Worm (Caenorhabditis elegans) whole organism, young adult: ENCODE results near the gene F38A5.22.
"Not testable (repeated sequence)": the region's sequence is repeated elsewhere in the genome, so short reads cannot be mapped to it uniquely, and the experiment has no call there.

Experiments
- B0336.3 ChIP-seq: fragments of 200-800 bp; sonication (Bioruptor generic); IDR thresholded peaks from 2 replicates; pipeline ENCODE4 v1.3.6; 2022; ENCODE audit warnings: missing genetic modification characterization, missing compliant biosample characterization
- F39B2.1 ChIP-seq: fragments of 200-800 bp; sonication (Bioruptor generic); IDR thresholded peaks from 2 replicates; pipeline ENCODE4 v1.3.6; 2022; ENCODE audit warnings: missing genetic modification reagents, missing genetic modification characterization, missing compliant biosample characterization
- Y79H2A.3 ChIP-seq: fragments of 200-800 bp; sonication (Bioruptor generic); conservative IDR thresholded peaks from 2 replicates; pipeline ENCODE4 v1.3.6; 2022; ENCODE audit warnings: missing genetic modification reagents, missing genetic modification characterization, missing compliant biosample characterization
- bed-2 ChIP-seq: fragments of 200-800 bp; sonication (Bioruptor generic); IDR thresholded peaks from 2 replicates; pipeline ENCODE4 v1.3.6; 2022; ENCODE audit warnings: missing genetic modification reagents, missing genetic modification characterization, missing compliant biosample characterization
- ccch-3 ChIP-seq: fragments of 200-800 bp; sonication (Bioruptor generic); optimal IDR thresholded peaks from 2 replicates; lab custom pipeline; 2018; ENCODE audit warnings: mild to moderate bottlenecking, missing genetic modification characterization, missing compliant biosample characterization
- cebp-2 ChIP-seq: fragments of 200-800 bp; sonication (Bioruptor generic); IDR thresholded peaks from 2 replicates; pipeline ENCODE4 v1.3.6; 2022; ENCODE audit warnings: missing genetic modification characterization, missing compliant biosample characterization
- chd-7 ChIP-seq: sonication (generic microtip); optimal IDR thresholded peaks from 2 replicates; lab custom pipeline; 2016; ENCODE audit warnings: mild to moderate bottlenecking, missing genetic modification characterization, moderate library complexity, missing compliant biosample characterization
- dpff-1 ChIP-seq: sonication (generic microtip); optimal IDR thresholded peaks from 2 replicates; lab custom pipeline; 2017; ENCODE audit warnings: mild to moderate bottlenecking, missing genetic modification characterization, missing compliant biosample characterization
- egl-44 ChIP-seq: fragments of 200-800 bp; sonication (Bioruptor generic); IDR thresholded peaks from 2 replicates; pipeline ENCODE4 v1.3.6; 2022; ENCODE audit warnings: missing genetic modification reagents, missing genetic modification characterization, missing compliant biosample characterization
- ekl-4 ChIP-seq: fragments of 200-800 bp; sonication (Bioruptor generic); IDR thresholded peaks from 2 replicates; pipeline ENCODE4 v1.3.6; 2022; ENCODE audit warnings: missing genetic modification reagents, missing genetic modification characterization, missing compliant biosample characterization
- him-1 ChIP-seq: sonication (generic microtip); optimal IDR thresholded peaks from 2 replicates; lab custom pipeline; 2016; ENCODE audit warnings: missing genotype, missing genetic modification reagents, missing genetic modification characterization, missing compliant biosample characterization
- hmg-1.2 ChIP-seq: fragments of 200-800 bp; sonication (Bioruptor generic); IDR thresholded peaks from 2 replicates; pipeline ENCODE4 v1.3.6; 2022; ENCODE audit warnings: missing genetic modification reagents, missing genetic modification characterization, missing compliant biosample characterization
- hrde-1 ChIP-seq: sonication (generic microtip); optimal IDR thresholded peaks from 2 replicates; lab custom pipeline; 2016; ENCODE audit warnings: missing genetic modification characterization, mild to moderate bottlenecking, missing compliant biosample characterization, moderate library complexity, missing genotype, missing genetic modification reagents, borderline replicate concordance
- hsf-1 ChIP-seq: fragments of 200-800 bp; sonication (Bioruptor generic); IDR thresholded peaks from 2 replicates; pipeline ENCODE4 v1.3.6; 2022; ENCODE audit warnings: missing genetic modification reagents, missing genetic modification characterization, missing compliant biosample characterization
- lin-26 ChIP-seq: fragments of 200-800 bp; sonication (Bioruptor generic); IDR thresholded peaks from 2 replicates; pipeline ENCODE4 v1.3.6; 2022; ENCODE audit warnings: missing genetic modification reagents, missing genetic modification characterization, missing compliant biosample characterization
- lin-35 ChIP-seq, 3 experiments: fragments of 150-350 bp in 2 of 3; sonication (generic microtip) in 1 of 3; optimal IDR thresholded peaks; 2 replicates each; lab custom pipeline; 2014 to 2018; ENCODE audit warnings: missing biosample characterization in 3 of 3, missing genetic modification characterization in 3 of 3, missing genetic modification reagents in 3 of 3
- lin-54 ChIP-seq: fragments of 200-800 bp; sonication (Bioruptor generic); optimal IDR thresholded peaks from 2 replicates; lab custom pipeline; 2018; ENCODE audit warnings: mild to moderate bottlenecking, missing genetic modification characterization, missing compliant biosample characterization
- lsl-1 ChIP-seq: fragments of 200-800 bp; sonication (Bioruptor generic); optimal IDR thresholded peaks from 2 replicates; lab custom pipeline; 2018; ENCODE audit warnings: mild to moderate bottlenecking, missing genetic modification characterization, moderate library complexity, missing compliant biosample characterization
- lsy-27 ChIP-seq: sonication (generic microtip); optimal IDR thresholded peaks from 2 replicates; lab custom pipeline; 2017; ENCODE audit warnings: missing genetic modification characterization, mild to moderate bottlenecking, missing compliant biosample characterization, antibody characterized with exemption, missing genotype, borderline replicate concordance; ENCODE audit not compliant: insufficient read depth
- madf-3 ChIP-seq: fragments of 200-800 bp; sonication (Bioruptor generic); IDR thresholded peaks from 2 replicates; pipeline ENCODE4 v1.3.6; 2022; ENCODE audit warnings: missing genetic modification reagents, missing genetic modification characterization, missing compliant biosample characterization
- madf-6 ChIP-seq: fragments of 200-800 bp; sonication (Bioruptor generic); IDR thresholded peaks from 2 replicates; pipeline ENCODE4 v1.3.6; 2022; ENCODE audit warnings: missing genetic modification reagents, missing genetic modification characterization, missing compliant biosample characterization
- mel-28 ChIP-seq: sonication (generic microtip); optimal IDR thresholded peaks from 2 replicates; lab custom pipeline; 2016; ENCODE audit warnings: borderline replicate concordance, mild to moderate bottlenecking, missing genetic modification characterization, missing compliant biosample characterization
- mxl-1 ChIP-seq: sonication (generic microtip); optimal IDR thresholded peaks from 2 replicates; lab custom pipeline; 2016; ENCODE audit warnings: missing genetic modification characterization, missing compliant biosample characterization
- nfya-2 ChIP-seq: fragments of 200-800 bp; sonication (Bioruptor generic); IDR thresholded peaks from 2 replicates; pipeline ENCODE4 v1.3.6; 2022; ENCODE audit warnings: missing genetic modification reagents, missing genetic modification characterization, missing compliant biosample characterization
- nhr-80 ChIP-seq: sonication (generic microtip); optimal IDR thresholded peaks from 2 replicates; lab custom pipeline; 2016; ENCODE audit warnings: missing genetic modification characterization, missing compliant biosample characterization
- pbrm-1 ChIP-seq: fragments of 200-800 bp; sonication (Bioruptor generic); IDR thresholded peaks from 2 replicates; pipeline ENCODE4 v1.3.6; 2022; ENCODE audit warnings: missing genetic modification reagents, missing genetic modification characterization, missing compliant biosample characterization
- rcor-1 ChIP-seq: fragments of 200-800 bp; sonication (Bioruptor generic); IDR thresholded peaks from 2 replicates; pipeline ENCODE4 v1.3.6; 2022; ENCODE audit warnings: missing genetic modification reagents, missing genetic modification characterization, missing compliant biosample characterization
- rec-8 ChIP-seq, 2 experiments: sonication (generic microtip); optimal IDR thresholded peaks; 2 replicates each; lab custom pipeline; 2016; ENCODE audit warnings: mild to moderate bottlenecking in 2 of 2, missing genetic modification characterization in 2 of 2, missing genetic modification reagents in 2 of 2, missing genotype in 2 of 2, missing biosample characterization in 1 of 2, missing compliant biosample characterization in 1 of 2, moderate library complexity in 1 of 2
- snpc-3.4 ChIP-seq: sonication (generic microtip); optimal IDR thresholded peaks from 2 replicates; lab custom pipeline; 2017; ENCODE audit warnings: missing genetic modification characterization, mild to moderate bottlenecking, missing compliant biosample characterization, antibody characterized with exemption, moderate library complexity, missing genotype, missing genetic modification reagents
- snpc-4 ChIP-seq, 5 experiments: fragments of 150-350 bp in 1 of 5; sonication (generic microtip) in 4 of 5; optimal IDR thresholded peaks; 2 replicates each; lab custom pipeline; 2014 to 2018; ENCODE audit warnings: missing genetic modification characterization in 5 of 5, missing biosample characterization in 3 of 5, antibody characterized with exemption in 2 of 5, mild to moderate bottlenecking in 2 of 5, missing compliant biosample characterization in 2 of 5, missing genotype in 2 of 5, moderate library complexity in 2 of 5, missing genetic modification reagents in 1 of 5
- tbp1 ChIP-seq: fragments of 200-800 bp; sonication (Bioruptor generic); optimal IDR thresholded peaks from 2 replicates; lab custom pipeline; 2018; ENCODE audit warnings: mild to moderate bottlenecking, missing genetic modification characterization, missing compliant biosample characterization
- unc-130 ChIP-seq: sonication (generic microtip); optimal IDR thresholded peaks from 2 replicates; lab custom pipeline; 2016; ENCODE audit warnings: missing genetic modification reagents, missing genetic modification characterization, missing compliant biosample characterization
- zfh-2 ChIP-seq: fragments of 200-800 bp; sonication (Bioruptor generic); conservative IDR thresholded peaks from 2 replicates; pipeline ENCODE4 v1.3.6; 2022; ENCODE audit warnings: missing genetic modification reagents, missing genetic modification characterization, missing compliant biosample characterization
- ztf-28 ChIP-seq: fragments of 200-800 bp; sonication (Bioruptor generic); IDR thresholded peaks from 2 replicates; pipeline ENCODE4 v1.3.6; 2022; ENCODE audit warnings: missing genetic modification reagents, missing genetic modification characterization, missing compliant biosample characterization
- ztf-3 ChIP-seq: fragments of 200-800 bp; sonication (Bioruptor generic); optimal IDR thresholded peaks from 2 replicates; lab custom pipeline; 2018; ENCODE audit warnings: mild to moderate bottlenecking, missing genetic modification characterization, missing compliant biosample characterization

Gene F38A5.22

DNA sequence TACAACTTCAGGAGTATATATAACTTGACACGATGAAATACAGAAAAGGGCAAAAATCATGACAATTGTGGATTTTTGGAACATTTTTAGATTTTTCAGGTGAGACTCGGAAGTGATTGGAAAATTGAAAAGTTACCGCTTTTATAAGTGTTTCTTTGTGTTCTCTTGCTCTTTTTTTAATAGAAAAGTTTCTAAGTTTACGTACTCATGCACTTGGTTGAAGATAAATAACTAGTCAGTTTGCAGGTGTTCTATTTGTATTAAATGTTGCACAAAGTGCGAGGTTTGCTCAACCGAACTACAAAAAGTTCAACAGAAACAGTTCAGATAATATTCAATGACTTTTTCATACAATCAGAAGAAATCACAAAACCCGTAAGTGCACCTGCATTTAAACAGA, 869 bp downstream of the F38A5.22 start, which contains the start of gene nspb-3:
Gene nspb-3 (minus strand): TSS at position 101 of the 400 bp plus-strand sequence.
- TF ChIP-seq unc-130 (GFP tag; lab: Kevin White, UChicago); chd-7 (tag; lab: Kevin White, UChicago); lsy-27 (tag; lab: Kevin White, UChicago): not testable (repeated sequence)

DNA sequence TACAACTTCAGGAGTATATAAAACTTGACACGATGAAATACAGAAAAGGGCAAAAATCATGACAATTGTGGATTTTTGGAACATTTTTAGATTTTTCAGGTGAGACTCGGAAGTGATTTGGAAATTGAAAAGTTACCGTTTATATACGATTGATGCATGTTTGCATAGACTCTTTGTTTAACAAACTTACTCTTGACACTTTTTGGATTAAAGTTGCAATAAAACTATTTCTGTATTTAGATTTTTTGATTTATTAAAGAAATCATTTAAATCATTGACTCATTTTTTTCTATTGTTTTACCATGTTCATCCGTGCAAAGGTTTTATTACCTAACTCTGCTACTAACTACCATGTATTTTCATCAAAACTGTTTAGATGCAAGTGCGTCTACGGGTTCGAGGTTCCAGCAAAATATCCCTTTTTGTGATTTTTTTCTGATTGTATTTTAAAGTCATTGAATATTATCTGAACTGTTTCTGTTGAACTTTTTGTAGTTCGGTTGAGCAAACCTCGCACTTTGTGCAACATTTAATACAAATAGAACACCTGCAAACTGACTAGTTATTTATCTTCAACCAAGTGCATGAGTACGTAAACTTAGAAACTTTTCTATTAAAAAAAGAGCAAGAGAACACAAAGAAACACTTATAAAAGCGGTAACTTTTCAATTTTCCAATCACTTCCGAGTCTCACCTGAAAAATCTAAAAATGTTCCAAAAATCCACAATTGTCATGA, 4.6 kb downstream of the F38A5.22 start, which contains the start of the genes nspb-1 and nspb-2:
Gene nspb-1 (minus strand): TSS at position 101 of the 737 bp plus-strand sequence.
Gene nspb-2 (plus strand): TSS at position 687 of the 737 bp plus-strand sequence.
- TF ChIP-seq nfya-2 (GFP tag; lab: Robert Waterston, UW); cebp-2 (GFP tag; lab: Robert Waterston, UW); ztf-3 (GFP tag; lab: Kevin White, UChicago): not testable (repeated sequence)
- TF ChIP-seq, all 124 proteins: peak for 0; not testable (repeated sequence) for 124

DNA sequence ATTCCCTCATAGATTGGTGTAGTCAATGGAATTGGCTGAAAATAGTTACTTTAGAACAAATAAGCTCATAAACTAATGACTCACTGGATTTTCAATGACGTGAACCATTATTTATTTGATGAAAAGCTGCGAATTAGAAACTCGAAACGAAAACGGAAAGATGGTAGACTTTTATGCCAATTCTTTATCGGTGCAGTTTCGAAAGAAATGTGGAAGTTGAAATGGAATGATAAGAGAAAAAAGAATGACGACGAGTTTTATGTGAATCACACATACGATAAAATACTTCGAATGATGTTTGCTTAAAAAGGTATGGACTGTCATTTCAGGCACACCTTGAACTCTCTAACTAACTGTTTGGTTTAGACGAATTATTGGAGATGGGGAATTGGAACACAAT, 5.7 kb downstream of the F38A5.22 start, which contains the start of the genes lec-11 and irld-7:
Gene lec-11 (minus strand): TSS at position 126 of the 400 bp plus-strand sequence.
Gene irld-7 (plus strand): TSS at position 332 of the 400 bp plus-strand sequence.
- TF ChIP-seq pbrm-1 (GFP tag; lab: Robert Waterston, UW) = no peak
- TF ChIP-seq nhr-80 (tag; lab: Kevin White, UChicago) = peak; percentile 69

DNA sequence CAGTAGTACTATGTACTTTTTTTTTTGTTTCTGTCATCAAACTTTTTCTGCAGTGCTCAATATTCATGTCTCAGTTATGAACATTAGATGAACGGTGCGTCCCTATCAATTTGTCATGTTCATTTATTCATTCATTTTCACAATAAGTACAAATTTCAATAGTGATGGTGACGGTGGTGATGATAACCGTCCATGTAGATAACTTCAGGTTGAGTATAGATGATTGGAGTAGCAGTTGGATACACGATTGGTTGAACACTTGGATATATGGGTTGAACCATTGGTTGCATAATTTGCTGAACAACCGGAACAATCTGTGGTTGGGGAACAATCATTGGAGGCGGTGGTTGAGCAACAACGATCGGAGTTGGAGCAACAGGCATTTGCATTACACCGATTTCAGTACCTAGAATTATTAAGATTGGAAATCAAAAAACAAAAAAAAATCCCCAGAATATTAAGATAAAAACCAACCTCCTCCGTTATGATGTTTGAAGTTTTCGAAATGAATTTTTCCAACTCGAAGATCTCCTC, 7.6 kb downstream of the F38A5.22 start:
- TF ChIP-seq hrde-1 (tag; lab: Kevin White, UChicago) (peak; percentile 65), egl-44 (GFP tag; lab: Robert Waterston, UW) (no peak), hsf-1 (GFP tag; lab: Robert Waterston, UW) (no peak), bed-2 (GFP tag; lab: Robert Waterston, UW) (no peak), madf-3 (0 out of 2 replicates have a peak, but pooled peaks have one; percentile 45), B0336.3 (GFP tag; lab: Robert Waterston, UW) (peak; percentile 51; the same call in 1 of the 2 replicates), hmg-1.2 (GFP tag; lab: Robert Waterston, UW) (0 out of 2 replicates have a peak, but pooled peaks have one; percentile 7), dpff-1 (tag; lab: Kevin White, UChicago) (peak; percentile 14), lin-35 (GFP tag; optimal IDR thresholded peaks at IDR 0.05; lab: Kevin White, UChicago) (peak in 1 of 3 experiments; percentile 21), zfh-2 (no peak), nfya-2 (GFP tag; lab: Robert Waterston, UW) (no peak), ekl-4 (GFP tag; lab: Robert Waterston, UW) (no peak), lin-26 (0 out of 2 replicates have a peak, but pooled peaks have one; percentile 51), snpc-4 (GFP tag; optimal IDR thresholded peaks at IDR 0.05; lab: Kevin White, UChicago) (no peak), snpc-4 (tag; optimal IDR thresholded peaks at IDR 0.05; lab: Kevin White, UChicago) (peak in 1 of 4 experiments; percentile 61), him-1 (tag; lab: Kevin White, UChicago) (no peak), madf-6 (GFP tag; lab: Robert Waterston, UW) (0 out of 2 replicates have a peak, but pooled peaks have one; percentile 32), lsl-1 (no peak), mxl-1 (tag; lab: Kevin White, UChicago) (no peak)

DNA sequence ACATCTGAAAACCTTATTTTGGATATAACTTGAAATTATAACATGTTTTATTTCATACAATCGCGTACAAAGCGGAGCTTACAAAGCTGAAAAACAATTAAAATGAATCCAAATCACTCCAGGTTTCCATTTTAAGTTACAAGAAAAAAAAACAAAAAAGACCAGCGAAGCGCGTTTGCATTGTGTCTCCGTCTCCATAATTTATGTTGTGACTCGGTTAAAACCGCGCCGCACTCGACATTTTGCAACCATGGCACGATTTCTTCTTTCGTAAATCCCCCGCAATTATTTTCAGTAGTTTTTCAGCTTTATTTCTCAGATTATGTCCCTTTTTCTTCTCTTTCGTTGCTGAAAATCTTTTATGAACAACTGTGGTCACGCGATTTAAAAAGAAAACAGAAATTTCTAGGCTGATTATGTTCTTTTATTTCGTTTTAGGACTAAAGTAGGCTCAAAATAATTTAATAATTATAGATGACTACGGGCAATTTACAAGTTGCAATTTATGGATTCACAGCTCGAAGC, 10.3 kb downstream of the F38A5.22 start, which contains the start of the genes F38A5.2 and dnj-11:
Gene F38A5.2 (minus strand): TSS at position 4 of the 525 bp plus-strand sequence.
Gene dnj-11 (plus strand): TSS at position 475 of the 525 bp plus-strand sequence.
- TF ChIP-seq tbp1 (peak; percentile 49), rcor-1 (GFP tag; lab: Robert Waterston, UW) (peak; percentile 38; the same call in 1 of the 2 replicates), snpc-3.4 (tag; lab: Kevin White, UChicago) (no peak), ztf-3 (GFP tag; lab: Kevin White, UChicago) (no peak), B0336.3 (GFP tag; lab: Robert Waterston, UW) (no peak), Y79H2A.3 (no peak), ccch-3 (GFP tag; lab: Kevin White, UChicago) (no peak), zfh-2 (no peak), rec-8 (tag; optimal IDR thresholded peaks at IDR 0.05; lab: Kevin White, UChicago) (no peak), lin-54 (GFP tag; lab: Kevin White, UChicago) (peak; percentile 47), ztf-28 (no peak), snpc-4 (GFP tag; optimal IDR thresholded peaks at IDR 0.05; lab: Kevin White, UChicago) (peak; percentile 45), snpc-4 (tag; optimal IDR thresholded peaks at IDR 0.05; lab: Kevin White, UChicago) (peak in 3 of 4 experiments; percentile 77 to 87 (median 80)), F39B2.1 (GFP tag; lab: Robert Waterston, UW) (no peak), mel-28 (tag; lab: Kevin White, UChicago) (no peak)
